Worm (Caenorhabditis elegans) whole organism, mixed stage, embryonic: ENCODE data around the gene T26C5.2.

ENCODE experiments used
- M03D4.4 ChIP-seq: sonication (generic microtip); optimal IDR thresholded peaks from 2 replicates; lab custom pipeline; 2017; ENCODE audit warnings: mild to moderate bottlenecking, missing genetic modification characterization, missing compliant biosample characterization
- blmp-1 ChIP-seq: fragments of 150-350 bp; optimal IDR thresholded peaks from 2 replicates; lab custom pipeline; 2014; ENCODE audit warnings: missing biosample characterization, missing genetic modification characterization
- ceh-83 ChIP-seq: fragments of 200-800 bp; sonication (Bioruptor generic); optimal IDR thresholded peaks from 2 replicates; lab custom pipeline; 2018; ENCODE audit warnings: mild to moderate bottlenecking, missing genetic modification characterization, missing compliant biosample characterization
- cnd-1 ChIP-seq: fragments of 200-800 bp; sonication (Bioruptor generic); optimal IDR thresholded peaks from 2 replicates; lab custom pipeline; 2018; ENCODE audit warnings: mild to moderate bottlenecking, missing genetic modification characterization, missing compliant biosample characterization
- elt-3 ChIP-seq: fragments of 150-350 bp; optimal IDR thresholded peaks from 2 replicates; lab custom pipeline; 2014; ENCODE audit warnings: missing biosample characterization, missing genetic modification characterization
- lsy-2 ChIP-seq: fragments of 150-350 bp; optimal IDR thresholded peaks from 2 replicates; lab custom pipeline; 2014; ENCODE audit warnings: missing biosample characterization, missing genetic modification characterization
- nhr-12 ChIP-seq: fragments of 150-350 bp; optimal IDR thresholded peaks from 2 replicates; lab custom pipeline; 2014; ENCODE audit warnings: missing biosample characterization, missing genetic modification characterization
- nhr-237 ChIP-seq: fragments of 150-350 bp; optimal IDR thresholded peaks from 2 replicates; lab custom pipeline; 2014; ENCODE audit warnings: missing biosample characterization, missing genetic modification characterization
- nhr-28 ChIP-seq: fragments of 150-350 bp; optimal IDR thresholded peaks from 2 replicates; lab custom pipeline; 2014; ENCODE audit warnings: missing biosample characterization, missing genetic modification characterization
- pha-4 ChIP-seq: fragments of 150-350 bp; optimal IDR thresholded peaks from 2 replicates; lab custom pipeline; 2018; ENCODE audit warnings: missing biosample characterization, missing genetic modification reagents, missing genetic modification characterization
- sptf-1 ChIP-seq: sonication (generic microtip); optimal IDR thresholded peaks from 2 replicates; lab custom pipeline; 2017; ENCODE audit warnings: mild to moderate bottlenecking, missing genetic modification characterization, moderate library complexity, missing compliant biosample characterization
- unc-39 ChIP-seq: fragments of 150-350 bp; optimal IDR thresholded peaks from 2 replicates; lab custom pipeline; 2014; ENCODE audit warnings: missing biosample characterization, missing genetic modification characterization
- unc-62 ChIP-seq: fragments of 150-350 bp; optimal IDR thresholded peaks from 2 replicates; lab custom pipeline; 2014; ENCODE audit warnings: missing biosample characterization, missing genetic modification reagents, missing genetic modification characterization
- ztf-11 ChIP-seq: fragments of 150-350 bp; optimal IDR thresholded peaks from 2 replicates; lab custom pipeline; 2014; ENCODE audit warnings: missing biosample characterization, missing genetic modification characterization

DNA sequence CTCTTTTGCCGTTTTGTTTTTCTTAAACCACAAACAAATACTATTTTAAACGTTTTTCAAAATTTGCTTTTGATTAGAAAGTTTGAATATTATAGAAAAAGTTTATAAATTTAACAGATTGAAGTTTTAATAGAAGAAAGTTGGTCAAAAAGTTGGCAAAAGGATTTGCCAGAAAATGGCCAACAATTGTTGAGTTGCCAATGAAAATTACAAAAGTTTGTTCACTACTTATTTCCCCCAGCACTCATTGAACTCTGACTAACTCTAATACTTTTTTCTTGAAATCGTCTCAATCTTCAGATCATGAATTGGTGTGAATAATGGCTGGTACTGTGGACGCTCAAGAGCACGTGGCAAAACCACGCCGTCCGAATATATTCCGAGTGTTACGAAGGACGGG, 22.9 kb upstream of the T26C5.2 start, which contains the start of gene ZK1067.4:
- TF ChIP-seq lsy-2 (tag; lab: Kevin White, UChicago) (no peak), unc-39 (tag; lab: Kevin White, UChicago) (no peak), nhr-237 (no peak), pha-4 (no peak), unc-62 (GFP tag; lab: Kevin White, UChicago) (no peak), nhr-12 (no peak), elt-3 (no peak), sptf-1 (tag; lab: Kevin White, UChicago) (no peak), M03D4.4 (no peak), cnd-1 (no peak), nhr-28 (tag; lab: Kevin White, UChicago) (no peak), blmp-1 (no peak), ztf-11 (no peak), ceh-83 (GFP tag; lab: Kevin White, UChicago) (no peak)
